Worm (Caenorhabditis elegans) whole organism, early embryonic: ENCODE results near the gene C26B9.5.

Experiments
- F13C5.2 ChIP-seq: sonication (generic microtip); optimal IDR thresholded peaks from 2 replicates; lab custom pipeline; 2017; ENCODE audit warnings: mild to moderate bottlenecking, missing genetic modification characterization, inconsistent platforms, missing compliant biosample characterization
- aly-1 ChIP-seq: sonication (generic microtip); optimal IDR thresholded peaks from 2 replicates; lab custom pipeline; 2016; ENCODE audit warnings: missing genetic modification characterization, missing compliant biosample characterization
- ama-1 ChIP-seq: fragments of 150-350 bp; optimal IDR thresholded peaks from 2 replicates; lab custom pipeline; 2014
- ceh-36 ChIP-seq: sonication (generic microtip); optimal IDR thresholded peaks from 2 replicates; lab custom pipeline; 2016; ENCODE audit warnings: missing genetic modification characterization, inconsistent platforms, missing compliant biosample characterization
- ets-7 ChIP-seq: sonication (generic microtip); optimal IDR thresholded peaks from 2 replicates; lab custom pipeline; 2016; ENCODE audit warnings: missing genotype, missing genetic modification characterization, missing compliant biosample characterization
- flt-1 ChIP-seq: fragments of 200-800 bp; sonication (Bioruptor generic); IDR thresholded peaks from 2 replicates; pipeline ENCODE4 v1.3.6; 2022; ENCODE audit warnings: missing genetic modification characterization, missing compliant biosample characterization
- hmbx-1 ChIP-seq: sonication (generic microtip); optimal IDR thresholded peaks from 2 replicates; lab custom pipeline; 2016; ENCODE audit warnings: mild to moderate bottlenecking, missing genetic modification characterization, missing compliant biosample characterization
- hmg-4 ChIP-seq: fragments of 200-800 bp; sonication (Bioruptor generic); optimal IDR thresholded peaks from 2 replicates; lab custom pipeline; 2018; ENCODE audit warnings: mild to moderate bottlenecking, missing genetic modification characterization, missing compliant biosample characterization
- scrt-1 ChIP-seq: fragments of 200-800 bp; sonication (Bioruptor generic); IDR thresholded peaks from 2 replicates; pipeline ENCODE4 v1.3.6; 2022; ENCODE audit warnings: missing genetic modification characterization, missing compliant biosample characterization
- tbx-11 ChIP-seq: fragments of 200-800 bp; sonication (Bioruptor generic); IDR thresholded peaks from 2 replicates; pipeline ENCODE4 v1.3.6; 2022; ENCODE audit warnings: missing genetic modification characterization, missing compliant biosample characterization

DNA sequence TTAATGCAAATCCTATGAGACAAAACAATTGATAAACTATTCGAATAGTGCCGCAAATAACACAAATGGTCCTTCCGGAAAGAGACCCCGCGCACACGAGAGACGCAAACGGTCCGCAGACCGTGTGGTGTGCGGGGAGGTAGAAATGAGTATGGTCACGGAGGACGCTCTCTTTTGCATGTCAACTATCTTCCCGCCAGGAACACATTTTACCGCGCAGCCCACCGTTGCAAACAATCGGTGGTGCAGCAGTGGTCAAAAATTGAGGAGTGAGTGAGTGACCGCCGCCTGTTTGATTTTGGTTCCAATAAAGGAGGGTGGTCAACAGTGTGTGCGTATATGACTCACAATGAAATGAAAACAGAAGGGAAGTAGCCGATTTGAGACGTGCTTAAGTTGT is 31.4 kb downstream of the C26B9.5 start:
- no peak for TF ChIP-seq ama-1
- no peak for TF ChIP-seq tbx-11 (GFP tag; lab: Robert Waterston, UW)
- peak; percentile 12 for TF ChIP-seq aly-1 (tag; lab: Kevin White, UChicago)
- TF ChIP-seq ceh-36 (tag; lab: Kevin White, UChicago): no peak
- no peak for TF ChIP-seq ets-7 (tag; lab: Kevin White, UChicago)
- no peak for TF ChIP-seq flt-1 (GFP tag; lab: Robert Waterston, UW)
- TF ChIP-seq F13C5.2 (tag; lab: Kevin White, UChicago): no peak
- no peak for TF ChIP-seq hmbx-1 (tag; lab: Kevin White, UChicago)
- TF ChIP-seq scrt-1: no peak
- TF ChIP-seq hmg-4 (GFP tag; lab: Kevin White, UChicago): peak; percentile 75
